Worm (Caenorhabditis elegans) whole organism, L3 larva: Measurements from ENCODE around the gene catp-4.

Experiments used
- aly-2 ChIP-seq: fragments of 150-350 bp; optimal IDR thresholded peaks from 2 replicates; lab custom pipeline; 2014; ENCODE audit warnings: missing biosample characterization, missing genetic modification characterization
- ama-1 ChIP-seq: fragments of 150-350 bp; optimal IDR thresholded peaks from 2 replicates; lab custom pipeline; 2018
- ceh-16 ChIP-seq: sonication (generic microtip); optimal IDR thresholded peaks from 2 replicates; lab custom pipeline; 2017; ENCODE audit warnings: missing biosample characterization, missing genetic modification characterization
- ceh-28 ChIP-seq: fragments of 150-350 bp; optimal IDR thresholded peaks from 2 replicates; lab custom pipeline; 2014; ENCODE audit warnings: missing biosample characterization, missing genetic modification reagents, missing genetic modification characterization
- ceh-82 ChIP-seq: fragments of 150-350 bp; optimal IDR thresholded peaks from 2 replicates; lab custom pipeline; 2014; ENCODE audit warnings: missing biosample characterization, missing genetic modification characterization
- egl-27 ChIP-seq: sonication (generic microtip); optimal IDR thresholded peaks from 4 replicates; lab custom pipeline; 2017; ENCODE audit warnings: missing biosample characterization, missing genetic modification reagents, missing genetic modification characterization
- elt-1 ChIP-seq: fragments of 150-350 bp; optimal IDR thresholded peaks from 2 replicates; lab custom pipeline; 2014; ENCODE audit warnings: missing biosample characterization, missing genetic modification characterization
- elt-2 ChIP-seq: sonication (generic microtip); optimal IDR thresholded peaks from 2 replicates; lab custom pipeline; 2016; ENCODE audit warnings: missing genetic modification reagents, mild to moderate bottlenecking, missing genetic modification characterization, missing compliant biosample characterization
- fos-1 ChIP-seq: fragments of 150-350 bp; optimal IDR thresholded peaks from 2 replicates; lab custom pipeline; 2014; ENCODE audit warnings: missing biosample characterization, missing genetic modification characterization
- lin-39 ChIP-seq: fragments of 150-350 bp; optimal IDR thresholded peaks from 2 replicates; lab custom pipeline; 2018; ENCODE audit warnings: missing biosample characterization, missing genetic modification reagents, missing genetic modification characterization
- lsy-12 ChIP-seq: sonication (generic microtip); optimal IDR thresholded peaks from 2 replicates; lab custom pipeline; 2016; ENCODE audit warnings: mild to moderate bottlenecking, missing genetic modification characterization, missing compliant biosample characterization
- mml-1 ChIP-seq: fragments of 150-350 bp; sonication (generic microtip); optimal IDR thresholded peaks from 3 replicates; lab custom pipeline; 2014; ENCODE audit warnings: missing biosample characterization, missing genetic modification characterization
- nfya-1 ChIP-seq: sonication (generic microtip); optimal IDR thresholded peaks from 2 replicates; lab custom pipeline; 2017; ENCODE audit warnings: missing genetic modification characterization, mild to moderate bottlenecking, missing compliant biosample characterization, antibody characterized with exemption, moderate library complexity; ENCODE audit not compliant: insufficient read depth
- nhr-23 ChIP-seq: fragments of 150-350 bp; optimal IDR thresholded peaks from 2 replicates; lab custom pipeline; 2014; ENCODE audit warnings: missing biosample characterization, missing genetic modification reagents, missing genetic modification characterization
- nhr-43 ChIP-seq: sonication (generic microtip); optimal IDR thresholded peaks from 2 replicates; lab custom pipeline; 2016; ENCODE audit warnings: mild to moderate bottlenecking, missing genetic modification characterization, missing compliant biosample characterization; ENCODE audit not compliant: poor library complexity, severe bottlenecking
- nhr-67 ChIP-seq: fragments of 150-350 bp; optimal IDR thresholded peaks from 2 replicates; lab custom pipeline; 2014; ENCODE audit warnings: missing biosample characterization, missing genetic modification characterization
- nhr-76 ChIP-seq: fragments of 150-350 bp; sonication (generic microtip); optimal IDR thresholded peaks from 5 replicates; lab custom pipeline; 2014; ENCODE audit warnings: missing biosample characterization, missing genetic modification characterization
- pha-4 ChIP-seq: fragments of 150-350 bp; optimal IDR thresholded peaks from 2 replicates; lab custom pipeline; 2014; ENCODE audit warnings: missing biosample characterization, missing genetic modification reagents, missing genetic modification characterization
- pqm-1 ChIP-seq: fragments of 150-350 bp; optimal IDR thresholded peaks from 2 replicates; lab custom pipeline; 2017; ENCODE audit warnings: missing biosample characterization, missing genetic modification characterization, inconsistent platforms
- skn-1 ChIP-seq: fragments of 150-350 bp; optimal IDR thresholded peaks from 2 replicates; lab custom pipeline; 2014; ENCODE audit warnings: missing biosample characterization, missing genetic modification characterization
- tbx-2 ChIP-seq: sonication (generic microtip); optimal IDR thresholded peaks from 2 replicates; lab custom pipeline; 2016; ENCODE audit warnings: mild to moderate bottlenecking, missing genetic modification characterization, missing compliant biosample characterization
- unc-39 ChIP-seq: sonication (generic microtip); optimal IDR thresholded peaks from 4 replicates; lab custom pipeline; 2017; ENCODE audit warnings: missing biosample characterization, missing genetic modification characterization
- unc-62 ChIP-seq: fragments of 150-350 bp; sonication (generic microtip); optimal IDR thresholded peaks from 4 replicates; lab custom pipeline; 2014; ENCODE audit warnings: missing biosample characterization, missing genetic modification reagents, missing genetic modification characterization
- ztf-11 ChIP-seq: fragments of 150-350 bp; optimal IDR thresholded peaks from 2 replicates; lab custom pipeline; 2014; ENCODE audit warnings: missing biosample characterization, missing genetic modification characterization
- ztf-4 ChIP-seq: fragments of 150-350 bp; optimal IDR thresholded peaks from 2 replicates; lab custom pipeline; 2014; ENCODE audit warnings: missing biosample characterization, missing genetic modification characterization

catp-4 gene

DNA sequence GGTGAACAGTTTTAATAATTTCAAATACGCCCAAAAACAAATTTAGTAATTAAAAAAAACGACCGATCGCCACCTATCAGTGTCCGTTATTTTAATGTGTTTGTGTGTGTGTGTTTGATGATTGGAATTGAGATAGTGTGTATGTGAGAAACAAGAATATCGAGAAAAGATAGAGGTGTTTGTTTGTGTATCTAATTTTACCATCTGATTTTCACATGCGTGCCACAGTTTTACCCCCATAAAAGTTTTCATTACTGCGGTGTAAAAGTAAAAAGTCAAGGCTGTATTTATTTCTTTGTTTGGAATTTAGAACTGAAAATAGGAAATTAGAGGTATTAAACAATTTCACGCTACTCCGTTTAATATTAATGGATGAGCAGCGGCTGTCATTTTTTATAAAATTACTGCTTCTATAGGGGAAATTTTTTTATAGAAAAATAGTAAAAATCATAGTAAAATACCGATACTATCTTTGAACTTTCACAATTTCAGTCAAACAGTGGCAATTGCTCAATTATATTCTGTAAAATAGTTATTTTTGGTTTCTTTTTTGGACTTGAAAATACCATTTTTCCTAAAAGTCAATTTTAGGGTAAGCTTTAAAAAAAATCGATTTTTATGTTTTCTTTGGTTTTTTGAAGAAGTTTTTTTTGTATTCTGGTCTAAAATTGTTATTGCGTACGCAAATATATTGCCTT is 6.7 kb downstream of the catp-4 start:
- TF ChIP-seq pha-4 (tag; lab: Kevin White, UChicago) (peak; percentile 47), ama-1 (lab: Kevin White, UChicago) (peak; percentile 78), nhr-43 (tag; lab: Kevin White, UChicago) (peak; percentile 48), aly-2 (no peak), elt-1 (tag; lab: Kevin White, UChicago) (peak; percentile 48), elt-2 (peak; percentile 39), nhr-23 (tag; lab: Kevin White, UChicago) (peak; percentile 28), ceh-82 (tag; lab: Kevin White, UChicago) (no peak), mml-1 (tag; lab: Kevin White, UChicago) (peak; percentile 9), nfya-1 (tag; lab: Kevin White, UChicago) (peak; percentile 35), pqm-1 (peak; percentile 63), ceh-28 (tag; lab: Kevin White, UChicago) (no peak), lin-39 (tag; lab: Kevin White, UChicago) (no peak), tbx-2 (tag; lab: Kevin White, UChicago) (no peak), nhr-67 (tag; lab: Kevin White, UChicago) (no peak), egl-27 (tag; lab: Kevin White, UChicago) (no peak)

DNA sequence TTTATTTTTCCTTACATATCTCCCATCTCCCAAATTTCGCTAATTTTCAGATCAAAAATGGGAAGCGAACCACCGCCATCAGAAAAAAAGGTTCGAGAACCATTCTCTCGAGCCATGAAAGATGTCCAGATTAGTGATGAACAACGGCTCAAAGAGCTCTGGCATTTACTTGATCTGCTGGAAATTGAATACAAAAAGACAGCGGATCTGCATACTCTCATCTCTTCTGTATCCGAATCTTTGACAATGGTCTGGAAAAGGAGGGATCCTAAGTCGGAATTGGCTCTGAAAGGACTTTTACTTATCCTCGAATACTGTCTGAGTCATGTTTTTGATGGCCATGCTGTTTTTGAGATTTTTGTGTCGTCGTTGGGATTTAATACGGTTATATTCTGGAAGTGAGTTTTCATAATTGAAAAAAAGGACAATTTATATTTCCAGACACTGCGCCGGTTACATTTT is 7.5 kb downstream of the catp-4 start, which contains the start of gene tps-2:
Gene tps-2, plus strand, starts transcription at position 51 of the 462 bp plus-strand sequence.
- TF ChIP-seq nfya-1 (tag; lab: Kevin White, UChicago) = peak; percentile 13
- TF ChIP-seq unc-39 = no peak
- peak; percentile 92 for TF ChIP-seq ama-1 (lab: Kevin White, UChicago)

DNA sequence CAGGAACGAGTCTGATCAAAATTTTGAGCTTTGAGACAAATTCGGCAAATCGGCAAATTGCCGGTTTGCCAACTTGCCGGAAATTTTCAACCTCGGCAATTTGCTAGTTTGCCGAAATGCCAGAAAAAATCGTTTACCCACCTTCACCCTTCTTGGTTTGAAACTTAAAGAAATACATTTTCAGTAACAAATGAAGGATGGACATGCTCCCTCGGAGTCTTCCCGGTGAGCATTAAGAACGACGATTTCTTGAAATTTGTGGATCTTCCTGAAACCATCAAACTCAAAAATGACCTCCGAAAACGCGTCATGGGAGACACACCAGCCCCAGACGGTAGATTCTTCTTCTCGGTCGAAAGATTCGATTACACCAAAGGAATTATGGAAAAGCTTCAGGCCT is 9.4 kb downstream of the catp-4 start:
- TF ChIP-seq unc-62 (GFP tag; lab: Kevin White, UChicago) (no peak), ama-1 (lab: Kevin White, UChicago) (peak; percentile 58), aly-2 (no peak), elt-2 (peak; percentile 18)

DNA sequence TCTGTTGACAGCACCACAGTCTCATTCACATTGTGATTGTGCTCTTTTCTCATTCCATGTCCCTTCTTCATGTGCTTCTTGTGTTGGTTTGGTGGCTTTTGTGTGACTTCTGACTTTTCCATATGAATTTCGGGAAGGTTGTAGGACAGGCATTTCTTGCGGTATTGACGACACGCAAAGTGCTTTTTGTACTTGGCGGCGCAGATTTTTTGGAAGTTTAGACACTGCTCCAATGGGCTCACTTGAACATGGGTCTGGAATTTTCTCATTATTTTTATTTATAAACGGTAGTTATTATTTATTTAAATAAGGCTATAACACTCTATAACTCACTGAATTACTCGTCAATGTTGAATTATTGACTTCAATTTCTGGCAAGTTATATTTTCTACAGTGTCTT is 10.9 kb downstream of the catp-4 start:
- TF ChIP-seq ama-1 (lab: Kevin White, UChicago) (no peak), egl-27 (tag; lab: Kevin White, UChicago) (no peak), nfya-1 (tag; lab: Kevin White, UChicago) (no peak), nhr-76 (tag; lab: Kevin White, UChicago) (no peak), ceh-16 (tag; lab: Kevin White, UChicago) (no peak)
- TF ChIP-seq, all 47 proteins: peak for 0

DNA sequence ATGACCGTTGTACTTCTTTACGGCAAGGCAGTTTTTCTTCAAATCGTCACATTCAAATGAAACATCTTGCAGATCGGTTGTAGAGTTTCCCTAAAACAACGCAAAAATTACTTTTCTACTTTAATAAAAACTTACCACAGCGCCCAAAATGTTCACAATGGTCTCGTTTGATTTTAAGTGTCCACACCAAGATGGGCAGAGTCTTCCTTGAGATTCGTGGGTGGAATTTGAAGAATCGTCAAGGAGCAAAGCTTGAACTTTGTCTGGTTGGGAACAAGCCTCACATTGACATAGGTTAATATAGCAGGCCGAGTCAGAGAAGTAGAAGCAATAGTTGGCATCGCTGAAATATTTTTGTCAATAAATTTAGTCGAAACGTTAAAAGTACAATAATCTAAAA is 11.6 kb downstream of the catp-4 start:
- no peak for TF ChIP-seq ztf-11 (tag; lab: Kevin White, UChicago)
- peak; percentile 84 for TF ChIP-seq ama-1 (lab: Kevin White, UChicago)
- peak; percentile 4 for TF ChIP-seq lsy-12 (tag; lab: Kevin White, UChicago)
- no peak for TF ChIP-seq unc-62 (GFP tag; lab: Kevin White, UChicago)
- TF ChIP-seq ztf-4 (tag; lab: Kevin White, UChicago) = peak; percentile 52

DNA sequence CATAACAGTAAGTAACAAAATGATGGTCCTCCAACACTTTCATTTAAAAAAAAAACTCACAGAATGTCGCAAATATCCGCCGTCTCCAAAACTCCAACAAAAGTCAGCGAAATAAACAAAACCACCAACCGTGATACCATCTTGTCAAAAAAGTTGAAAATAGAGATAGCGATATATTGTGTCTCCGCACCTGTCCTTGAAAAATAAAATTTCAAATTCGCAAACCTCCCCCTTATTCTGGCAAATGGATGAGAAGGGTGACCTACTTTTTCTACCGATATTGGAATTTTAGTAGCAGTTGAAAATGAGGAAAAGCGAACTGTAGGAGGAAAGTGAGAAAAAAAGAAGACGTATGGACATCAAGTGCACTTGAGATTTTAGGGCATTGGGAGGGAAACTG is 12.1 kb downstream of the catp-4 start, which contains the start of gene F19H8.2:
Gene F19H8.2, minus strand, starts transcription at position 391 of the 400 bp plus-strand sequence.
- peak; percentile 50 for TF ChIP-seq elt-1 (tag; lab: Kevin White, UChicago)
- TF ChIP-seq ama-1 (lab: Kevin White, UChicago) = peak; percentile 71
- TF ChIP-seq fos-1 (tag; lab: Kevin White, UChicago) = no peak
- no peak for TF ChIP-seq pqm-1
- TF ChIP-seq nhr-23 (tag; lab: Kevin White, UChicago) = peak; percentile 18

DNA sequence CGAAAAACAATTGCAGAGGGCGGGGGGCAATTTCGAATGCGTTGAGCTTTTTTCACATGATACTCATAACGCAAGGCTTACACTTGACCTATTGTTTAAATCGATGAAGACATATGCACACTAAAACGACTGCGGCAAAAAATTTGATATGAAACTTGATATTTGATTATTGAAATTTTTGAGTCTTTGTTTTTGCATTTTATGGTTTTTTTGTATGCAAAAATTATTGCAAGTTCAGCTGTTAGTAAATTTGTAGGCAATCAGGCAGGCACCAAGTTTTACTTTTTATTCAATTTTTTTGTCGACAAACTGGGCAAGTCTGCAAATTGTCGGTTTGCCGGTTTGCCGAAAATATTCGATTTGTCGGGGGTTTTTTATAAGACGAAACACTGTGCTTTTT is 12.8 kb downstream of the catp-4 start, which contains the start of gene arl-3:
Gene arl-3, plus strand, starts transcription at position 301 of the 400 bp plus-strand sequence.
- TF ChIP-seq skn-1 (tag; lab: Kevin White, UChicago) = peak; percentile 7
- no peak for TF ChIP-seq egl-27 (tag; lab: Kevin White, UChicago)
